Fruit fly (Drosophila melanogaster) whole organism, embryonic: ENCODE data around the gene Shmt.
A peak's percentile ranks its signal among the peaks of the same experiment; 100 is the strongest.

Experiments
- CG10366 ChIP-seq: fragments of 200-800 bp; sonication (Bioruptor generic); IDR thresholded peaks from 2 replicates; pipeline ENCODE4 v1.3.6; 2022; ENCODE audit warnings: missing biosample characterization, missing genetic modification characterization
- CG10462 ChIP-seq: fragments of 200-800 bp; sonication (Bioruptor generic); optimal IDR thresholded peaks from 2 replicates; lab custom pipeline; 2016; ENCODE audit warnings: missing biosample characterization, missing genetic modification characterization
- CG11398 ChIP-seq: fragments of 200-800 bp; sonication (Bioruptor generic); optimal IDR thresholded peaks from 2 replicates; lab custom pipeline; 2016; ENCODE audit warnings: missing biosample characterization, missing genetic modification characterization
- CG12104 ChIP-seq: fragments of 200-800 bp; sonication (Bioruptor generic); optimal IDR thresholded peaks from 3 replicates; lab custom pipeline; 2016; ENCODE audit warnings: missing biosample characterization, missing genetic modification characterization
- CG12942 ChIP-seq: fragments of 200-800 bp; sonication (Bioruptor generic); optimal IDR thresholded peaks from 3 replicates; lab custom pipeline; 2016; ENCODE audit warnings: missing biosample characterization, missing genetic modification characterization
- CG14710 ChIP-seq: fragments of 200-800 bp; sonication (Bioruptor generic); optimal IDR thresholded peaks from 3 replicates; lab custom pipeline; 2019; ENCODE audit warnings: missing biosample characterization, mild to moderate bottlenecking, missing genetic modification characterization, moderate library complexity
- CG14965 ChIP-seq: fragments of 200-800 bp; sonication (Bioruptor generic); optimal IDR thresholded peaks from 2 replicates; lab custom pipeline; 2016; ENCODE audit warnings: missing biosample characterization, missing genetic modification characterization, borderline replicate concordance
- CG15269 ChIP-seq: fragments of 200-800 bp; sonication (Bioruptor generic); optimal IDR thresholded peaks from 2 replicates; lab custom pipeline; 2018; ENCODE audit warnings: missing biosample characterization, mild to moderate bottlenecking, missing genetic modification characterization, moderate library complexity
- CG1529 ChIP-seq: fragments of 200-800 bp; sonication (Bioruptor generic); optimal IDR thresholded peaks from 3 replicates; lab custom pipeline; 2018; ENCODE audit warnings: missing biosample characterization, missing genetic modification characterization
- CG15514 ChIP-seq: fragments of 200-800 bp; sonication (Bioruptor generic); optimal IDR thresholded peaks from 3 replicates; lab custom pipeline; 2017; ENCODE audit warnings: missing biosample characterization, missing genetic modification characterization, mild to moderate bottlenecking, moderate library complexity, missing genetic modification reagents
- CG1603 ChIP-seq: fragments of 200-800 bp; sonication (Bioruptor generic); optimal IDR thresholded peaks from 2 replicates; lab custom pipeline; 2019; ENCODE audit warnings: missing biosample characterization, mild to moderate bottlenecking, missing genetic modification characterization, moderate library complexity
- CG16815 ChIP-seq: fragments of 200-800 bp; sonication (Bioruptor generic); optimal IDR thresholded peaks from 3 replicates; lab custom pipeline; 2017; ENCODE audit warnings: missing biosample characterization, mild to moderate bottlenecking, missing genetic modification characterization
- CG17359 ChIP-seq: fragments of 200-800 bp; sonication (Bioruptor generic); optimal IDR thresholded peaks from 3 replicates; lab custom pipeline; 2018; ENCODE audit warnings: missing biosample characterization, mild to moderate bottlenecking, missing genetic modification characterization, moderate library complexity
- CG17385 ChIP-seq: fragments of 200-800 bp; sonication (Bioruptor generic); optimal IDR thresholded peaks from 3 replicates; lab custom pipeline; 2018; ENCODE audit warnings: missing biosample characterization, mild to moderate bottlenecking, missing genetic modification characterization
- CG2129 ChIP-seq: fragments of 200-800 bp; sonication (Bioruptor generic); IDR thresholded peaks from 2 replicates; pipeline ENCODE4 v1.3.6; 2022; ENCODE audit warnings: missing biosample characterization, missing genetic modification characterization; ENCODE audit not compliant: partially characterized antibody
- CG2678 ChIP-seq: fragments of 200-800 bp; sonication (Bioruptor generic); optimal IDR thresholded peaks from 3 replicates; lab custom pipeline; 2019; ENCODE audit warnings: missing biosample characterization, mild to moderate bottlenecking, missing genetic modification characterization, moderate library complexity
- CG30431 ChIP-seq: fragments of 200-800 bp; sonication (Bioruptor generic); optimal IDR thresholded peaks from 2 replicates; lab custom pipeline; 2017; ENCODE audit warnings: missing biosample characterization, missing genetic modification characterization
- CG34224 ChIP-seq: fragments of 200-800 bp; sonication (Bioruptor generic); IDR thresholded peaks from 3 replicates; pipeline ENCODE4 v1.3.6; 2022; ENCODE audit warnings: missing biosample characterization, missing genetic modification characterization; ENCODE audit not compliant: partially characterized antibody
- CG6175 ChIP-seq: fragments of 200-800 bp; sonication (Bioruptor generic); IDR thresholded peaks from 3 replicates; pipeline ENCODE4 v1.3.6; 2022; ENCODE audit warnings: missing biosample characterization, missing genetic modification characterization
- CG6689 ChIP-seq: fragments of 200-800 bp; sonication (Bioruptor generic); IDR thresholded peaks from 2 replicates; pipeline ENCODE4 v1.3.6; 2022; ENCODE audit warnings: missing biosample characterization, missing genetic modification characterization
- CG6813 ChIP-seq: fragments of 200-800 bp; sonication (Bioruptor generic); optimal IDR thresholded peaks from 2 replicates; lab custom pipeline; 2017; ENCODE audit warnings: missing biosample characterization, missing genetic modification characterization, mild to moderate bottlenecking, moderate library complexity, missing genetic modification reagents
- CG8290 ChIP-seq, 3 experiments: fragments of 200-800 bp; sonication (Bioruptor generic); optimal IDR thresholded peaks; 2 replicates each; lab custom pipeline; 2016 to 2019; ENCODE audit warnings: missing biosample characterization in 3 of 3, missing genetic modification characterization in 3 of 3, mild to moderate bottlenecking in 2 of 3, moderate library complexity in 1 of 3
- CG8388 ChIP-seq: fragments of 200-800 bp; sonication (Bioruptor generic); optimal IDR thresholded peaks from 2 replicates; lab custom pipeline; 2019; ENCODE audit warnings: missing biosample characterization, mild to moderate bottlenecking, missing genetic modification characterization, moderate library complexity
- Camta ChIP-seq: fragments of 200-800 bp; sonication (Bioruptor generic); optimal IDR thresholded peaks from 2 replicates; lab custom pipeline; 2016; ENCODE audit warnings: missing biosample characterization, missing genetic modification characterization
- CoRest ChIP-seq: fragments of 200-800 bp; sonication (Bioruptor generic); optimal IDR thresholded peaks from 3 replicates; lab custom pipeline; 2018; ENCODE audit warnings: missing biosample characterization, mild to moderate bottlenecking, missing genetic modification characterization, moderate library complexity
- Dad ChIP-seq: fragments of 200-800 bp; sonication (Bioruptor generic); optimal IDR thresholded peaks from 3 replicates; lab custom pipeline; 2016; ENCODE audit warnings: missing biosample characterization, missing genetic modification characterization
- Doc3 ChIP-seq: fragments of 200-800 bp; sonication (Bioruptor generic); IDR thresholded peaks from 3 replicates; pipeline ENCODE4 v1.3.6; 2022; ENCODE audit warnings: missing biosample characterization, missing genetic modification characterization; ENCODE audit not compliant: partially characterized antibody
- H2.0 ChIP-seq: fragments of 200-800 bp; sonication (Bioruptor generic); IDR thresholded peaks from 2 replicates; pipeline ENCODE4 v1.3.6; 2022; ENCODE audit warnings: missing biosample characterization, missing genetic modification characterization
- Hsf ChIP-seq: fragments of 200-800 bp; sonication (Bioruptor generic); optimal IDR thresholded peaks from 3 replicates; lab custom pipeline; 2016; ENCODE audit warnings: missing biosample characterization, missing genetic modification characterization
- Lim3 ChIP-seq: fragments of 200-800 bp; sonication (Bioruptor generic); IDR thresholded peaks from 2 replicates; pipeline ENCODE4 v1.3.6; 2022; ENCODE audit warnings: missing biosample characterization, missing genetic modification characterization
- Neu2 ChIP-seq: fragments of 200-800 bp; sonication (Bioruptor generic); optimal IDR thresholded peaks from 3 replicates; lab custom pipeline; 2016; ENCODE audit warnings: missing biosample characterization, missing genetic modification characterization, borderline replicate concordance
- Poxn ChIP-seq: fragments of 200-800 bp; sonication (Bioruptor generic); IDR thresholded peaks from 2 replicates; pipeline ENCODE4 v1.3.6; 2022; ENCODE audit warnings: missing biosample characterization, missing genetic modification characterization
- Ravus ChIP-seq: fragments of 200-800 bp; sonication (Bioruptor generic); IDR thresholded peaks from 2 replicates; pipeline ENCODE4 v1.3.6; 2022; ENCODE audit warnings: missing biosample characterization, missing genetic modification characterization
- amos ChIP-seq: fragments of 200-800 bp; sonication (Bioruptor generic); IDR thresholded peaks from 2 replicates; pipeline ENCODE4 v1.3.6; 2022; ENCODE audit warnings: missing biosample characterization, missing genetic modification characterization; ENCODE audit not compliant: partially characterized antibody
- aop ChIP-seq: fragments of 200-800 bp; sonication (Bioruptor generic); IDR thresholded peaks from 2 replicates; pipeline ENCODE4 v1.3.6; 2022; ENCODE audit warnings: missing biosample characterization, missing genetic modification characterization
- bigmax ChIP-seq: fragments of 200-800 bp; sonication (Bioruptor generic); optimal IDR thresholded peaks from 2 replicates; lab custom pipeline; 2018; ENCODE audit warnings: missing biosample characterization, mild to moderate bottlenecking, missing genetic modification characterization
- croc ChIP-seq: fragments of 200-800 bp; sonication (Bioruptor generic); conservative IDR thresholded peaks from 3 replicates; pipeline ENCODE4 v1.3.6; 2022; ENCODE audit warnings: missing biosample characterization, missing genetic modification characterization
- ems ChIP-seq: fragments of 200-800 bp; sonication (Bioruptor generic); optimal IDR thresholded peaks from 3 replicates; lab custom pipeline; 2016; ENCODE audit warnings: missing biosample characterization, missing genetic modification characterization
- fd96Cb ChIP-seq: fragments of 200-800 bp; sonication (Bioruptor generic); optimal IDR thresholded peaks from 2 replicates; lab custom pipeline; 2018; ENCODE audit warnings: missing biosample characterization, mild to moderate bottlenecking, missing genetic modification characterization, moderate library complexity
- jumu ChIP-seq: fragments of 200-800 bp; sonication (Bioruptor generic); optimal IDR thresholded peaks from 3 replicates; lab custom pipeline; 2016; ENCODE audit warnings: missing biosample characterization, missing genetic modification characterization
- pho ChIP-seq: fragments of 200-800 bp; sonication (Bioruptor generic); optimal IDR thresholded peaks from 2 replicates; lab custom pipeline; 2016; ENCODE audit warnings: missing biosample characterization, missing genetic modification characterization
- row ChIP-seq: fragments of 200-800 bp; sonication (Bioruptor generic); IDR thresholded peaks from 3 replicates; pipeline ENCODE4 v1.3.6; 2022; ENCODE audit warnings: missing biosample characterization, missing genetic modification characterization
- sc ChIP-seq, 3 experiments: fragments of >200 bp in 2 of 3; fragments of 200-800 bp in 1 of 3; sonication (Bioruptor generic) in 1 of 3; optimal IDR thresholded peaks; 2 replicates in 2 of 3; 3 replicates in 1 of 3; lab custom pipeline; 2017; ENCODE audit warnings: mild to moderate bottlenecking in 1 of 3, missing biosample characterization in 1 of 3, missing genetic modification characterization in 1 of 3, missing genetic modification reagents in 1 of 3
- scrt ChIP-seq: fragments of 200-800 bp; sonication (Bioruptor generic); optimal IDR thresholded peaks from 2 replicates; lab custom pipeline; 2018; ENCODE audit warnings: missing biosample characterization, mild to moderate bottlenecking, missing genetic modification characterization, moderate library complexity
- sens-2 ChIP-seq: fragments of 200-800 bp; sonication (Bioruptor generic); IDR thresholded peaks from 2 replicates; pipeline ENCODE4 v1.3.6; 2022; ENCODE audit warnings: missing biosample characterization, missing genetic modification characterization
- sisA ChIP-seq: fragments of 200-800 bp; sonication (Bioruptor generic); IDR thresholded peaks from 2 replicates; pipeline ENCODE4 v1.3.6; 2022; ENCODE audit warnings: missing biosample characterization, missing genetic modification characterization
- tna ChIP-seq: fragments of 200-800 bp; sonication (Bioruptor generic); IDR thresholded peaks from 2 replicates; pipeline ENCODE4 v1.3.6; 2022; ENCODE audit warnings: missing biosample characterization, missing genetic modification characterization; ENCODE audit not compliant: partially characterized antibody
- vvl ChIP-seq: fragments of 200-800 bp; sonication (Bioruptor generic); IDR thresholded peaks from 2 replicates; pipeline ENCODE4 v1.3.6; 2022; ENCODE audit warnings: missing biosample characterization, missing genetic modification characterization
- wdn ChIP-seq: fragments of 200-800 bp; sonication (Bioruptor generic); IDR thresholded peaks from 2 replicates; pipeline ENCODE4 v1.3.6; 2022; ENCODE audit warnings: missing biosample characterization, missing genetic modification characterization

Shmt gene

dm6 chrX:5924378-5924777 lies 7.8 kb upstream of the Shmt start (continued):
- TF ChIP-seq Doc3 (GFP tag; lab: Robert Waterston, UW) (no peak), fd96Cb (tag; lab: Kevin White, UChicago) (peak; percentile 23), Hsf (GFP tag; lab: Kevin White, UChicago) (no peak), CG6813 (GFP tag; lab: Kevin White, UChicago) (no peak), amos (no peak), wdn (GFP tag; lab: Robert Waterston, UW) (no peak), CG30431 (GFP tag; lab: Kevin White, UChicago) (no peak), Camta (GFP tag; lab: Kevin White, UChicago) (no peak), vvl (peak; percentile 63; the same call in 1 of the 2 replicates), jumu (GFP tag; lab: Kevin White, UChicago) (no peak), Neu2 (GFP tag; lab: Kevin White, UChicago) (no peak), CG1603 (peak; percentile 49), CG15514 (GFP tag; lab: Kevin White, UChicago) (no peak), CG10366 (GFP tag; lab: Robert Waterston, UW) (no peak), CG11398 (no peak), CG34224 (no peak), aop (GFP tag; lab: Robert Waterston, UW) (no peak), CG2678 (tag; lab: Kevin White, UChicago) (peak; percentile 50), CG12104 (GFP tag; lab: Kevin White, UChicago) (peak; percentile 12), CG8290 (GFP tag; optimal IDR thresholded peaks at IDR 0.05; lab: Kevin White, UChicago) (no peak), CG8290 (tag; optimal IDR thresholded peaks at IDR 0.05; lab: Kevin White, UChicago) (no peak), sc (optimal IDR thresholded peaks at IDR 0.05; lab: Kevin White, UChicago) (no peak), sc (GFP tag; optimal IDR thresholded peaks at IDR 0.05; lab: Kevin White, UChicago) (no peak), Dad (GFP tag; lab: Kevin White, UChicago) (no peak), CG16815 (GFP tag; lab: Kevin White, UChicago) (no peak), CG6689 (GFP tag; lab: Robert Waterston, UW) (0 out of 2 replicates have a peak, but pooled peaks have one; percentile 14), H2.0 (GFP tag; lab: Robert Waterston, UW) (no peak), CG17385 (GFP tag; lab: Kevin White, UChicago) (peak; percentile 16), CG8388 (GFP tag; lab: Kevin White, UChicago) (peak; percentile 21), CG6175 (GFP tag; lab: Robert Waterston, UW) (no peak), CG1529 (no peak), CG10462 (no peak), Lim3 (GFP tag; lab: Robert Waterston, UW) (no peak), ems (GFP tag; lab: Kevin White, UChicago) (no peak), CoRest (tag; lab: Kevin White, UChicago) (no peak), CG2129 (GFP tag; lab: Robert Waterston, UW) (no peak), bigmax (GFP tag; lab: Kevin White, UChicago) (no peak), CG14965 (GFP tag; lab: Kevin White, UChicago) (no peak), tna (GFP tag; lab: Robert Waterston, UW) (no peak), sisA (GFP tag; lab: Robert Waterston, UW) (0 out of 2 replicates have a peak, but pooled peaks have one; percentile 28), Poxn (no peak), CG17359 (peak; percentile 43), sens-2 (no peak), CG14710 (tag; lab: Kevin White, UChicago) (peak; percentile 24), CG15269 (tag; lab: Kevin White, UChicago) (peak; percentile 4), row (GFP tag; lab: Robert Waterston, UW) (peak; percentile 59), scrt (GFP tag; lab: Kevin White, UChicago) (no peak), Ravus (no peak), pho (GFP tag; lab: Kevin White, UChicago) (no peak), croc (GFP tag; lab: Robert Waterston, UW) (no peak), CG12942 (GFP tag; lab: Kevin White, UChicago) (no peak)
